Worm (Caenorhabditis elegans) whole organism, L4/young adult: ENCODE results near the gene vglu-2.

Experiments used
- W03F9.2 ChIP-seq: fragments of 150-350 bp; optimal IDR thresholded peaks from 2 replicates; lab custom pipeline; 2014; ENCODE audit warnings: missing biosample characterization, missing genetic modification characterization
- dao-5 ChIP-seq: sonication (generic microtip); optimal IDR thresholded peaks from 2 replicates; lab custom pipeline; 2016; ENCODE audit warnings: missing genotype, missing genetic modification characterization, moderate library complexity, missing compliant biosample characterization
- him-1 ChIP-seq: sonication (generic microtip); optimal IDR thresholded peaks from 2 replicates; lab custom pipeline; 2016; ENCODE audit warnings: missing genotype, missing genetic modification reagents, missing genetic modification characterization, missing compliant biosample characterization

Gene vglu-2

DNA sequence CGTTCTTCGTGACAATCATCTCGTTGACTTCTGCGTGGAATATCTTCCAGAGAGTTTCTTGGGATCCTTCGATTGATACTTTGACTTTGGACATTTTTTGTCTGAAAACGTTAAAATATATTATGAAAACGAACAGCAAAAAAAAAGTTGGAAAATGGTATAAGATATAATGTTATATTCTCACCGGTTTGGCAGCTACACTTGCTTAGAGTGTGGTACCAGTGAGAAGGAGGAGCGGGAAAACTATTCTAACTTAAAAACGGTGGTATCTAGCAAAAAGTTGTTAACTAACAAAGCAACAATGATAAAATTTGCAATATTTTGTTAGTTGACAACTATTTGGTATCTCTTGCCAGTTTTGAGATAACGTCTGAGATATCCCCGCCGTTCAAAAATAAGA lies 46.8 kb downstream of the vglu-2 start, which contains the start of gene tbx-9:
Gene tbx-9, minus strand, starts transcription at position 101 of the 400 bp plus-strand sequence.
- TF ChIP-seq W03F9.2 (tag; lab: Kevin White, UChicago): no peak
- no peak for TF ChIP-seq him-1 (tag; lab: Kevin White, UChicago)
- TF ChIP-seq dao-5 (tag; lab: Kevin White, UChicago): no peak

DNA sequence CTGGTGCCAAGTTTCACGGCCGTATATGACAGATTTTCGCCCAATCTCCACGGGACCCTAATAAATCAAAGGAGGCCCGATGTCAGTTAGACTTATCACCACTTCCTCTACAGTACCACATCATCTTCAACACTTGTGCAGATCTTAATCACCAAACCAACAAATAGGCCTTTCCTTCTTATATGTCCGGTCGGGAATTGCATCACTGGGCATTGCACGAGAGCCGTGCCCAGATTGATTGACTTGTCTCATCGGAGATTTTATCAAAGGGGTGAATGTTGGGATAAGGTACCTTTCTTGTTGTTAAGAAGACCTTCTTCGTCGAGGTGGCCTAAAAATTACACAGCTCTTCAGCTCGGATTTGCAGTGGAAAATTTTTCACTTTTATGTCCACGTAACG lies 49.8 kb downstream of the vglu-2 start:
- TF ChIP-seq dao-5 (tag; lab: Kevin White, UChicago) (no peak), him-1 (tag; lab: Kevin White, UChicago) (no peak), W03F9.2 (tag; lab: Kevin White, UChicago) (no peak)

DNA sequence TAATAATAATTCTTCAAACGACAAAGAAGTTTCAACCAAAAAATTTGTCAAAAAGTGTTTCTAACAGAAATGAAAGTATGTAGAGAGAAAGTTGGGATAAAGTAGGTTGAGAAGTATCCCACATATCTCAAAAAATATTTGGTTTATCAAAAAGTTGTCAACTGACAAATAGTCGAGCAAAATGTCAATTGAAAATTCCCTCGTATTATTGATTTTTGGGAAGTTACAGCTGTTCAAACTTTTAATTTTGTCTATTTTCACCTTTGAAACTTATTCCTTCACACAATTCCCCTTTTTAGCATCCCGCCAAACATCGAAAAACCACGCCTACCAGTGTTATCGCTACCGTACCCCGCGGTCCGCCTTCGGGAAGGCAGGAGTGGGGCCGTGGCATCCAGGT lies 52.1 kb downstream of the vglu-2 start, which contains the start of gene tbx-8:
Gene tbx-8, plus strand, starts transcription at position 301 of the 400 bp plus-strand sequence.
- TF ChIP-seq dao-5 (tag; lab: Kevin White, UChicago) (no peak), W03F9.2 (tag; lab: Kevin White, UChicago) (no peak), him-1 (tag; lab: Kevin White, UChicago) (no peak)
